Worm (Caenorhabditis elegans) whole organism, young adult: Measurements from ENCODE around the gene slc-17.4.

ENCODE experiments used
- K12H6.12 ChIP-seq: fragments of 200-800 bp; sonication (Bioruptor generic); optimal IDR thresholded peaks from 2 replicates; lab custom pipeline; 2018; ENCODE audit warnings: mild to moderate bottlenecking, missing genetic modification characterization, missing compliant biosample characterization
- Y53G8AR.9 ChIP-seq: fragments of 200-800 bp; sonication (Bioruptor generic); conservative IDR thresholded peaks from 2 replicates; pipeline ENCODE4 v1.3.6; 2022; ENCODE audit warnings: missing genetic modification reagents, missing genetic modification characterization, missing compliant biosample characterization
- die-1 ChIP-seq: sonication (generic microtip); optimal IDR thresholded peaks from 2 replicates; lab custom pipeline; 2016; ENCODE audit warnings: missing genotype, mild to moderate bottlenecking, missing genetic modification characterization, missing compliant biosample characterization
- hrde-1 ChIP-seq: sonication (generic microtip); optimal IDR thresholded peaks from 2 replicates; lab custom pipeline; 2016; ENCODE audit warnings: missing genetic modification characterization, mild to moderate bottlenecking, missing compliant biosample characterization, moderate library complexity, missing genotype, missing genetic modification reagents, borderline replicate concordance
- let-526 ChIP-seq: fragments of 200-800 bp; sonication (Bioruptor generic); IDR thresholded peaks from 2 replicates; pipeline ENCODE4 v1.3.6; 2022; ENCODE audit warnings: missing genetic modification reagents, missing genetic modification characterization, missing compliant biosample characterization
- let-607 ChIP-seq, 2 experiments: fragments of 200-800 bp in 1 of 2; sonication (Bioruptor generic) in 1 of 2; sonication (generic microtip) in 1 of 2; optimal IDR thresholded peaks; 2 replicates each; lab custom pipeline; 2016 to 2018; ENCODE audit warnings: mild to moderate bottlenecking in 2 of 2, missing compliant biosample characterization in 2 of 2, missing genetic modification characterization in 2 of 2, moderate library complexity in 2 of 2, missing genotype in 1 of 2
- lin-26 ChIP-seq: fragments of 200-800 bp; sonication (Bioruptor generic); IDR thresholded peaks from 2 replicates; pipeline ENCODE4 v1.3.6; 2022; ENCODE audit warnings: missing genetic modification reagents, missing genetic modification characterization, missing compliant biosample characterization
- nfya-2 ChIP-seq: fragments of 200-800 bp; sonication (Bioruptor generic); IDR thresholded peaks from 2 replicates; pipeline ENCODE4 v1.3.6; 2022; ENCODE audit warnings: missing genetic modification reagents, missing genetic modification characterization, missing compliant biosample characterization
- nhr-90 ChIP-seq: sonication (generic microtip); optimal IDR thresholded peaks from 2 replicates; lab custom pipeline; 2016; ENCODE audit warnings: missing genotype, mild to moderate bottlenecking, missing genetic modification characterization, missing compliant biosample characterization
- repo-1 ChIP-seq: sonication (generic microtip); optimal IDR thresholded peaks from 2 replicates; lab custom pipeline; 2017; ENCODE audit warnings: mild to moderate bottlenecking, missing genetic modification characterization, missing compliant biosample characterization
- sdz-38 ChIP-seq: sonication (generic microtip); optimal IDR thresholded peaks from 2 replicates; lab custom pipeline; 2016; ENCODE audit warnings: missing genotype, missing genetic modification characterization, missing compliant biosample characterization
- somi-1 ChIP-seq: fragments of 200-800 bp; sonication (Bioruptor generic); optimal IDR thresholded peaks from 2 replicates; lab custom pipeline; 2018; ENCODE audit warnings: mild to moderate bottlenecking, missing genetic modification characterization, missing compliant biosample characterization
- sptf-2 ChIP-seq: fragments of 200-800 bp; sonication (Bioruptor generic); optimal IDR thresholded peaks from 2 replicates; lab custom pipeline; 2018; ENCODE audit warnings: mild to moderate bottlenecking, missing genetic modification characterization, missing compliant biosample characterization
- ztf-6 ChIP-seq: fragments of 200-800 bp; sonication (Bioruptor generic); IDR thresholded peaks from 2 replicates; pipeline ENCODE4 v1.3.6; 2022; ENCODE audit warnings: missing genetic modification reagents, missing genetic modification characterization, missing compliant biosample characterization

DNA sequence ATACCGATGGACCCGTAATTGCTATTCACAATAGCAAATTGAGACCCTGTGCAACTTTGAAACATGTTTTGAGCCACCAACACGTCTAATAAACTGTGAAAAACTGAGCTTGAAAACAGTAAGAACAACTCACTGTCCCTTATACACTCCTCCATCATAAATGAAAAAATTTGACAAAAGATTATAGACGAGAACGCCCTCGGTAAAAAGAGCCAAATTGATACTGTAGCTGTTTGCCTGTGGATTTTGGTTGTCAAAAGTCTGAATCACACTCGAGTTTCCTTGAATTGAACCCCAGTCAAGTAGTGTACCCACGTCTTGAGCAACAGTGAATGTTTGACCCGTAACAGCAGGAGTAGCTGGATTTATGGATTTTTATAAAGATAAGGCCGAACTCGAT lies 49.5 kb upstream of the slc-17.4 start:
- TF ChIP-seq lin-26 (no peak), somi-1 (no peak), ztf-6 (GFP tag; lab: Robert Waterston, UW) (no peak), sptf-2 (GFP tag; lab: Kevin White, UChicago) (no peak), Y53G8AR.9 (GFP tag; lab: Robert Waterston, UW) (no peak), let-607 (tag; optimal IDR thresholded peaks at IDR 0.05; lab: Kevin White, UChicago) (no peak), repo-1 (tag; lab: Kevin White, UChicago) (no peak), K12H6.12 (tag; lab: Kevin White, UChicago) (no peak), hrde-1 (tag; lab: Kevin White, UChicago) (no peak), nfya-2 (GFP tag; lab: Robert Waterston, UW) (no peak), die-1 (tag; lab: Kevin White, UChicago) (no peak), nhr-90 (tag; lab: Kevin White, UChicago) (no peak), let-526 (GFP tag; lab: Robert Waterston, UW) (no peak), sdz-38 (tag; lab: Kevin White, UChicago) (no peak)
